Fruit fly (Drosophila melanogaster) whole organism, embryonic: ENCODE measurements around the gene CG2617.

Experiments used
- Antp ChIP-seq: fragments of 200-800 bp; sonication (Bioruptor generic); optimal IDR thresholded peaks from 3 replicates; lab custom pipeline; 2016; ENCODE audit warnings: missing biosample characterization, missing genetic modification characterization
- Atf3 ChIP-seq: fragments of 200-800 bp; sonication (Bioruptor generic); optimal IDR thresholded peaks from 3 replicates; lab custom pipeline; 2016; ENCODE audit warnings: missing biosample characterization, missing genetic modification characterization
- Atf6 ChIP-seq: fragments of 200-800 bp; sonication (Bioruptor generic); IDR thresholded peaks from 2 replicates; pipeline ENCODE4 v1.3.6; 2022; ENCODE audit warnings: missing biosample characterization, missing genetic modification characterization
- Awh ChIP-seq: fragments of 200-800 bp; sonication (Bioruptor generic); IDR thresholded peaks from 2 replicates; pipeline ENCODE4, ENCODE4 v1.3.6; 2022; ENCODE audit warnings: missing biosample characterization, missing genetic modification characterization
- BEAF-32 ChIP-seq: fragments of 200-800 bp; sonication (Bioruptor generic); optimal IDR thresholded peaks from 3 replicates; lab custom pipeline; 2017; ENCODE audit warnings: missing biosample characterization, missing genetic modification characterization, mild to moderate bottlenecking, moderate library complexity, missing genetic modification reagents
- Bgb ChIP-seq: fragments of 200-800 bp; sonication (Bioruptor generic); IDR thresholded peaks from 2 replicates; pipeline ENCODE4 v1.3.6; 2022; ENCODE audit warnings: missing biosample characterization, missing genetic modification characterization; ENCODE audit not compliant: partially characterized antibody
- Bteb2 ChIP-seq: fragments of 200-800 bp; sonication (Bioruptor generic); optimal IDR thresholded peaks from 2 replicates; lab custom pipeline; 2016; ENCODE audit warnings: missing biosample characterization, missing genetic modification characterization
- CG10366 ChIP-seq: fragments of 200-800 bp; sonication (Bioruptor generic); IDR thresholded peaks from 2 replicates; pipeline ENCODE4 v1.3.6; 2022; ENCODE audit warnings: missing biosample characterization, missing genetic modification characterization
- CG10979 ChIP-seq: fragments of 200-800 bp; sonication (Bioruptor generic); optimal IDR thresholded peaks from 2 replicates; lab custom pipeline; 2018; ENCODE audit warnings: missing biosample characterization, mild to moderate bottlenecking, missing genetic modification characterization, moderate library complexity
- CG11695 ChIP-seq: fragments of 200-800 bp; sonication (Bioruptor generic); IDR thresholded peaks from 3 replicates; pipeline ENCODE4 v1.3.6; 2022; ENCODE audit warnings: missing biosample characterization, missing genetic modification characterization
- CG12659 ChIP-seq: fragments of 200-800 bp; sonication (Bioruptor generic); optimal IDR thresholded peaks from 3 replicates; lab custom pipeline; 2017; ENCODE audit warnings: mild to moderate bottlenecking, missing biosample characterization, missing genetic modification reagents, missing genetic modification characterization
- CG13296 ChIP-seq: fragments of 200-800 bp; sonication (Bioruptor generic); optimal IDR thresholded peaks from 3 replicates; lab custom pipeline; 2018; ENCODE audit warnings: missing biosample characterization, mild to moderate bottlenecking, missing genetic modification characterization
- CG14710 ChIP-seq: fragments of 200-800 bp; sonication (Bioruptor generic); optimal IDR thresholded peaks from 3 replicates; lab custom pipeline; 2019; ENCODE audit warnings: missing biosample characterization, mild to moderate bottlenecking, missing genetic modification characterization, moderate library complexity
- CG14860 ChIP-seq: fragments of 200-800 bp; sonication (Bioruptor generic); IDR thresholded peaks from 3 replicates; pipeline ENCODE4 v1.3.6; 2022; ENCODE audit warnings: missing biosample characterization, missing genetic modification characterization; ENCODE audit not compliant: partially characterized antibody
- CG17328 ChIP-seq: fragments of 200-800 bp; sonication (Bioruptor generic); IDR thresholded peaks from 2 replicates; pipeline ENCODE4 v1.3.6; 2022; ENCODE audit warnings: missing biosample characterization, missing genetic modification characterization
- CG1832 ChIP-seq: fragments of 200-800 bp; sonication (Bioruptor generic); optimal IDR thresholded peaks from 2 replicates; lab custom pipeline; 2017; ENCODE audit warnings: missing biosample characterization, mild to moderate bottlenecking, missing genetic modification characterization, inconsistent platforms
- CG2129 ChIP-seq: fragments of 200-800 bp; sonication (Bioruptor generic); IDR thresholded peaks from 2 replicates; pipeline ENCODE4 v1.3.6; 2022; ENCODE audit warnings: missing biosample characterization, missing genetic modification characterization; ENCODE audit not compliant: partially characterized antibody
- CG2712 ChIP-seq: fragments of 200-800 bp; optimal IDR thresholded peaks from 3 replicates; lab custom pipeline; 2019; ENCODE audit warnings: missing biosample characterization, mild to moderate bottlenecking, missing genetic modification characterization, moderate library complexity
- CG30403 ChIP-seq: fragments of 200-800 bp; sonication (Bioruptor generic); optimal IDR thresholded peaks from 3 replicates; lab custom pipeline; 2016; ENCODE audit warnings: missing biosample characterization, missing genetic modification characterization
- CG8944 ChIP-seq: fragments of 200-800 bp; sonication (Bioruptor generic); optimal IDR thresholded peaks from 3 replicates; lab custom pipeline; 2016; ENCODE audit warnings: missing biosample characterization, missing genetic modification characterization
- CG9727 ChIP-seq: fragments of 200-800 bp; sonication (Bioruptor generic); optimal IDR thresholded peaks from 3 replicates; lab custom pipeline; 2017; ENCODE audit warnings: missing biosample characterization, mild to moderate bottlenecking, missing genetic modification characterization
- Camta ChIP-seq: fragments of 200-800 bp; sonication (Bioruptor generic); optimal IDR thresholded peaks from 2 replicates; lab custom pipeline; 2016; ENCODE audit warnings: missing biosample characterization, missing genetic modification characterization
- Dip2 ChIP-seq: fragments of 200-800 bp; sonication (Bioruptor generic); IDR thresholded peaks from 2 replicates; pipeline ENCODE4 v1.3.6; 2022; ENCODE audit warnings: missing biosample characterization, missing genetic modification characterization
- Dp ChIP-seq: fragments of 200-800 bp; sonication (Bioruptor generic); optimal IDR thresholded peaks from 2 replicates; lab custom pipeline; 2018; ENCODE audit warnings: missing biosample characterization, mild to moderate bottlenecking, missing genetic modification characterization, moderate library complexity
- E2f1 ChIP-seq: fragments of 200-800 bp; sonication (Bioruptor generic); IDR thresholded peaks from 2 replicates; pipeline ENCODE4 v1.3.6; 2022; ENCODE audit warnings: missing biosample characterization, missing genetic modification characterization
- Fer3 ChIP-seq: fragments of 200-800 bp; sonication (Bioruptor generic); optimal IDR thresholded peaks from 2 replicates; lab custom pipeline; 2018; ENCODE audit warnings: missing biosample characterization, mild to moderate bottlenecking, missing genetic modification characterization, moderate library complexity
- GATAe ChIP-seq: fragments of 200-800 bp; sonication (Bioruptor generic); conservative IDR thresholded peaks from 2 replicates; pipeline ENCODE4 v1.3.6; 2022; ENCODE audit warnings: missing biosample characterization, missing genetic modification characterization
- HLH54F ChIP-seq: fragments of 200-800 bp; sonication (Bioruptor generic); optimal IDR thresholded peaks from 3 replicates; lab custom pipeline; 2016; ENCODE audit warnings: missing biosample characterization, missing genetic modification characterization
- HmgZ ChIP-seq: fragments of 200-800 bp; sonication (Bioruptor generic); optimal IDR thresholded peaks from 2 replicates; lab custom pipeline; 2018; ENCODE audit warnings: missing biosample characterization, mild to moderate bottlenecking, missing genetic modification characterization
- Mad ChIP-seq: fragments of 200-800 bp; sonication (Bioruptor generic); optimal IDR thresholded peaks from 2 replicates; lab custom pipeline; 2016; ENCODE audit warnings: missing biosample characterization, missing genetic modification characterization
- Scr ChIP-seq: fragments of 200-800 bp; sonication (Bioruptor generic); IDR thresholded peaks from 2 replicates; pipeline ENCODE4 v1.3.6; 2022; ENCODE audit warnings: missing biosample characterization, missing genetic modification characterization; ENCODE audit not compliant: partially characterized antibody
- Sin3A ChIP-seq: fragments of >200 bp; optimal IDR thresholded peaks from 2 replicates; lab custom pipeline; 2018
- abd-A ChIP-seq: fragments of 200-800 bp; sonication (Bioruptor generic); optimal IDR thresholded peaks from 3 replicates; lab custom pipeline; 2019; ENCODE audit warnings: missing biosample characterization, mild to moderate bottlenecking, missing genetic modification characterization, moderate library complexity
- ac ChIP-seq: fragments of 200-800 bp; sonication (Bioruptor generic); optimal IDR thresholded peaks from 3 replicates; lab custom pipeline; 2017; ENCODE audit warnings: missing biosample characterization, mild to moderate bottlenecking, missing genetic modification characterization
- ash1 ChIP-seq: fragments of 200-800 bp; sonication (Bioruptor generic); optimal IDR thresholded peaks from 2 replicates; lab custom pipeline; 2018; ENCODE audit warnings: missing biosample characterization, mild to moderate bottlenecking, missing genetic modification characterization
- cato ChIP-seq: fragments of 200-800 bp; sonication (Bioruptor generic); optimal IDR thresholded peaks from 2 replicates; lab custom pipeline; 2016; ENCODE audit warnings: missing biosample characterization, missing genetic modification characterization, borderline replicate concordance
- caup ChIP-seq: fragments of 200-800 bp; sonication (Bioruptor generic); optimal IDR thresholded peaks from 3 replicates; lab custom pipeline; 2017; ENCODE audit warnings: missing biosample characterization, mild to moderate bottlenecking, missing genetic modification characterization, moderate library complexity; ENCODE audit not compliant: severe bottlenecking
- crol ChIP-seq: fragments of 200-800 bp; sonication (Bioruptor generic); IDR thresholded peaks from 2 replicates; pipeline ENCODE4 v1.3.6; 2022; ENCODE audit warnings: missing biosample characterization, missing genetic modification characterization
- dati ChIP-seq: fragments of 200-800 bp; sonication (Bioruptor generic); IDR thresholded peaks from 2 replicates; pipeline ENCODE4 v1.3.6; 2022; ENCODE audit warnings: missing biosample characterization, missing genetic modification characterization
- her ChIP-seq: fragments of 200-800 bp; sonication (Bioruptor generic); optimal IDR thresholded peaks from 2 replicates; lab custom pipeline; 2016; ENCODE audit warnings: missing biosample characterization, missing genetic modification characterization
- kni ChIP-seq: fragments of 200-800 bp; sonication (Bioruptor generic); optimal IDR thresholded peaks from 3 replicates; lab custom pipeline; 2017; ENCODE audit warnings: mild to moderate bottlenecking, missing biosample characterization, missing genetic modification reagents, missing genetic modification characterization
- oc ChIP-seq: fragments of 200-800 bp; sonication (Bioruptor generic); optimal IDR thresholded peaks from 2 replicates; lab custom pipeline; 2018; ENCODE audit warnings: missing biosample characterization, mild to moderate bottlenecking, missing genetic modification characterization, moderate library complexity
- phol ChIP-seq: fragments of 200-800 bp; sonication (Bioruptor generic); optimal IDR thresholded peaks from 3 replicates; lab custom pipeline; 2018; ENCODE audit warnings: missing biosample characterization, mild to moderate bottlenecking, missing genetic modification characterization, moderate library complexity
- pzg ChIP-seq: fragments of 200-800 bp; sonication (Bioruptor generic); optimal IDR thresholded peaks from 3 replicates; lab custom pipeline; 2018; ENCODE audit warnings: missing biosample characterization, mild to moderate bottlenecking, missing genetic modification characterization, moderate library complexity
- sens ChIP-seq: fragments of 200-800 bp; sonication (Bioruptor generic); peaks from one replicate; lab custom pipeline; 2016; ENCODE audit warnings: missing biosample characterization, missing genetic modification characterization
- sisA ChIP-seq: fragments of 200-800 bp; sonication (Bioruptor generic); IDR thresholded peaks from 2 replicates; pipeline ENCODE4 v1.3.6; 2022; ENCODE audit warnings: missing biosample characterization, missing genetic modification characterization
- slbo ChIP-seq: fragments of 200-800 bp; sonication (Bioruptor generic); IDR thresholded peaks from 2 replicates; pipeline ENCODE4 v1.3.6; 2022; ENCODE audit warnings: missing biosample characterization, missing genetic modification characterization
- tin ChIP-seq: fragments of 200-800 bp; sonication (Bioruptor generic); optimal IDR thresholded peaks from 3 replicates; lab custom pipeline; 2016; ENCODE audit warnings: missing biosample characterization, missing genetic modification characterization
- trh ChIP-seq: fragments of 200-800 bp; sonication (Bioruptor generic); optimal IDR thresholded peaks from 2 replicates; lab custom pipeline; 2016; ENCODE audit warnings: missing biosample characterization, missing genetic modification characterization
- vvl ChIP-seq: fragments of 200-800 bp; sonication (Bioruptor generic); IDR thresholded peaks from 2 replicates; pipeline ENCODE4 v1.3.6; 2022; ENCODE audit warnings: missing biosample characterization, missing genetic modification characterization

The CG2617 gene

DNA sequence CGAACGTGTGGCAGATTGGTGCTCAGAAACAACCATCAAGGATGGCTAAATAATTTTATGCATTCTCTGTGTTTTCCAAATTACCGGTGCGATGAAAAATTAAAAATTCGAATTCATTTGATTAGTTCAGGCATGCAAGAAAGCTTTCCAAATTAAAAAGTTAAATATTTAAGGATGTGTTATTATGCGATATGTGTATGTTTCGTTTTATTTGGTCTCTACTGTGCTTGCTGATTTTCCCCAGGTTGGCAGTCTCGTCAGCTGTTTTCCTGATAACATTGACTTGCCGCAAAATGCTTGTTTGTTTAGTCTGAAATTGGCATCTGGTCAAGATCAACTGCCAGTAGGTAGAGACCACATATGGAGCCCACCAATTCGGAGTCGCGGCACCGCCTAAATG is 32.3 kb upstream of the CG2617 start, which contains the start of gene CG2611 (continued):
- TF ChIP-seq ac (no peak), CG11695 (GFP tag; lab: Robert Waterston, UW) (0 out of 3 replicates have a peak, but pooled peaks have one; percentile 39), Bteb2 (GFP tag; lab: Kevin White, UChicago) (peak; percentile 3), slbo (GFP tag; lab: Robert Waterston, UW) (peak; percentile 76; the same call in 1 of the 2 replicates), sens (GFP tag; lab: Kevin White, UChicago) (peak; percentile 93), CG9727 (GFP tag; lab: Kevin White, UChicago) (peak; percentile 8), CG17328 (peak; percentile 52), CG2712 (tag; lab: Kevin White, UChicago) (peak; percentile 57), kni (GFP tag; lab: Kevin White, UChicago) (no peak), CG1832 (GFP tag; lab: Kevin White, UChicago) (no peak), ash1 (GFP tag; lab: Kevin White, UChicago) (no peak), E2f1 (0 out of 2 replicates have a peak, but pooled peaks have one; percentile 11), Dp (GFP tag; lab: Kevin White, UChicago) (peak; percentile 1), CG8944 (peak; percentile 48), Camta (peak; percentile 31), Atf3 (GFP tag; lab: Kevin White, UChicago) (peak; percentile 10), Sin3A (peak; percentile 26), trh (no peak), cato (GFP tag; lab: Kevin White, UChicago) (no peak), CG14860 (GFP tag; lab: Robert Waterston, UW) (no peak), Atf6 (GFP tag; lab: Robert Waterston, UW) (peak; percentile 53; the same call in 1 of the 2 replicates), crol (no peak), sisA (GFP tag; lab: Robert Waterston, UW) (peak; percentile 52), Dip2 (no peak), caup (GFP tag; lab: Kevin White, UChicago) (peak; percentile 12), CG30403 (GFP tag; lab: Kevin White, UChicago) (peak; percentile 61), abd-A (tag; lab: Kevin White, UChicago) (no peak), Fer3 (tag; lab: Kevin White, UChicago) (peak; percentile 36), Bgb (no peak), Mad (peak; percentile 34), vvl (peak; percentile 56; the same call in 1 of the 2 replicates), CG14710 (tag; lab: Kevin White, UChicago) (peak; percentile 31), HmgZ (peak; percentile 67), pzg (GFP tag; lab: Kevin White, UChicago) (peak; percentile 51), CG13296 (GFP tag; lab: Kevin White, UChicago) (peak; percentile 36), Antp (GFP tag; lab: Kevin White, UChicago) (peak; percentile 56), BEAF-32 (GFP tag; lab: Kevin White, UChicago) (peak; percentile 55), CG2129 (GFP tag; lab: Robert Waterston, UW) (no peak), Scr (GFP tag; lab: Robert Waterston, UW) (0 out of 2 replicates have a peak, but pooled peaks have one; percentile 35), HLH54F (peak; percentile 39), CG10979 (tag; lab: Kevin White, UChicago) (peak; percentile 30), CG12659 (GFP tag; lab: Kevin White, UChicago) (peak; percentile 39), dati (GFP tag; lab: Robert Waterston, UW) (0 out of 2 replicates have a peak, but pooled peaks have one; percentile 42), phol (peak; percentile 51), Awh (GFP tag; lab: Robert Waterston, UW) (peak; percentile 35; the same call in 1 of the 2 replicates), GATAe (GFP tag; lab: Robert Waterston, UW) (peak; percentile 66), CG10366 (GFP tag; lab: Robert Waterston, UW) (peak; percentile 50; the same call in 1 of the 2 replicates), oc (tag; lab: Kevin White, UChicago) (no peak), her (GFP tag; lab: Kevin White, UChicago) (peak; percentile 29), tin (peak; percentile 62)
